Fruit fly (Drosophila melanogaster) whole organism, embryonic: Measurements from ENCODE around the gene RhoGAP18B.

Experiments used
- Ada2b ChIP-seq: fragments of 200-800 bp; sonication (Bioruptor generic); IDR thresholded peaks from 2 replicates; pipeline ENCODE4 v1.3.6; 2022; ENCODE audit warnings: missing biosample characterization, missing genetic modification characterization
- Blimp-1 ChIP-seq: fragments of 200-800 bp; sonication (Bioruptor generic); optimal IDR thresholded peaks from 3 replicates; lab custom pipeline; 2018; ENCODE audit warnings: missing biosample characterization, missing genetic modification characterization, mild to moderate bottlenecking, moderate library complexity, missing genetic modification reagents
- Bteb2 ChIP-seq: fragments of 200-800 bp; sonication (Bioruptor generic); optimal IDR thresholded peaks from 2 replicates; lab custom pipeline; 2016; ENCODE audit warnings: missing biosample characterization, missing genetic modification characterization
- CG11560 ChIP-seq: fragments of 200-800 bp; sonication (Bioruptor generic); IDR thresholded peaks from 3 replicates; pipeline ENCODE4 v1.3.6; 2022; ENCODE audit warnings: missing biosample characterization, missing genetic modification characterization
- CG11723 ChIP-seq: fragments of 200-800 bp; sonication (Bioruptor generic); optimal IDR thresholded peaks from 2 replicates; lab custom pipeline; 2017; ENCODE audit warnings: missing biosample characterization, mild to moderate bottlenecking, missing genetic modification characterization
- CG12104 ChIP-seq: fragments of 200-800 bp; sonication (Bioruptor generic); optimal IDR thresholded peaks from 3 replicates; lab custom pipeline; 2016; ENCODE audit warnings: missing biosample characterization, missing genetic modification characterization
- CG13123 ChIP-seq: fragments of 200-800 bp; sonication (Bioruptor generic); optimal IDR thresholded peaks from 2 replicates; lab custom pipeline; 2016; ENCODE audit warnings: missing biosample characterization, missing genetic modification characterization
- CG13296 ChIP-seq: fragments of 200-800 bp; sonication (Bioruptor generic); optimal IDR thresholded peaks from 3 replicates; lab custom pipeline; 2018; ENCODE audit warnings: missing biosample characterization, mild to moderate bottlenecking, missing genetic modification characterization
- CG14014 ChIP-seq: fragments of 200-800 bp; sonication (Bioruptor generic); IDR thresholded peaks from 2 replicates; pipeline ENCODE4 v1.3.6; 2022; ENCODE audit warnings: missing biosample characterization, missing genetic modification characterization
- CG14050 ChIP-seq: fragments of 200-800 bp; sonication (Bioruptor generic); IDR thresholded peaks from 3 replicates; pipeline ENCODE4 v1.3.6; 2022; ENCODE audit warnings: missing biosample characterization, missing genetic modification characterization
- CG14860 ChIP-seq: fragments of 200-800 bp; sonication (Bioruptor generic); IDR thresholded peaks from 3 replicates; pipeline ENCODE4 v1.3.6; 2022; ENCODE audit warnings: missing biosample characterization, missing genetic modification characterization; ENCODE audit not compliant: partially characterized antibody
- CG1603 ChIP-seq: fragments of 200-800 bp; sonication (Bioruptor generic); optimal IDR thresholded peaks from 2 replicates; lab custom pipeline; 2019; ENCODE audit warnings: missing biosample characterization, mild to moderate bottlenecking, missing genetic modification characterization, moderate library complexity
- CG1832 ChIP-seq: fragments of 200-800 bp; sonication (Bioruptor generic); optimal IDR thresholded peaks from 2 replicates; lab custom pipeline; 2017; ENCODE audit warnings: missing biosample characterization, mild to moderate bottlenecking, missing genetic modification characterization, inconsistent platforms
- CG2199 ChIP-seq: fragments of 200-800 bp; sonication (Bioruptor generic); IDR thresholded peaks from 3 replicates; pipeline ENCODE4 v1.3.6; 2022; ENCODE audit warnings: missing biosample characterization, missing genetic modification characterization
- CG32767 ChIP-seq: fragments of 200-800 bp; sonication (Bioruptor generic); IDR thresholded peaks from 2 replicates; pipeline ENCODE4 v1.3.6; 2022; ENCODE audit warnings: missing biosample characterization, missing genetic modification characterization
- CG34224 ChIP-seq: fragments of 200-800 bp; sonication (Bioruptor generic); IDR thresholded peaks from 3 replicates; pipeline ENCODE4 v1.3.6; 2022; ENCODE audit warnings: missing biosample characterization, missing genetic modification characterization; ENCODE audit not compliant: partially characterized antibody
- CG4404 ChIP-seq: fragments of 200-800 bp; sonication (Bioruptor generic); IDR thresholded peaks from 2 replicates; pipeline ENCODE4 v1.3.6; 2022; ENCODE audit warnings: missing biosample characterization, missing genetic modification characterization
- CG7839 ChIP-seq: fragments of 200-800 bp; sonication (Bioruptor generic); optimal IDR thresholded peaks from 3 replicates; lab custom pipeline; 2018; ENCODE audit warnings: missing biosample characterization, mild to moderate bottlenecking, missing genetic modification characterization, moderate library complexity
- CG7987 ChIP-seq: fragments of 200-800 bp; sonication (Bioruptor generic); optimal IDR thresholded peaks from 2 replicates; lab custom pipeline; 2018; ENCODE audit warnings: missing biosample characterization, mild to moderate bottlenecking, missing genetic modification characterization, moderate library complexity
- CG8281 ChIP-seq: fragments of 200-800 bp; sonication (Bioruptor generic); optimal IDR thresholded peaks from 2 replicates; lab custom pipeline; 2018; ENCODE audit warnings: missing biosample characterization, mild to moderate bottlenecking, missing genetic modification characterization, moderate library complexity
- CG8924 ChIP-seq: fragments of 200-800 bp; optimal IDR thresholded peaks from 3 replicates; lab custom pipeline; 2019; ENCODE audit warnings: missing biosample characterization, mild to moderate bottlenecking, missing genetic modification characterization, moderate library complexity
- Dek ChIP-seq: fragments of 200-800 bp; sonication (Bioruptor generic); optimal IDR thresholded peaks from 3 replicates; lab custom pipeline; 2019; ENCODE audit warnings: missing biosample characterization, mild to moderate bottlenecking, missing genetic modification characterization, moderate library complexity
- Doc3 ChIP-seq: fragments of 200-800 bp; sonication (Bioruptor generic); IDR thresholded peaks from 3 replicates; pipeline ENCODE4 v1.3.6; 2022; ENCODE audit warnings: missing biosample characterization, missing genetic modification characterization; ENCODE audit not compliant: partially characterized antibody
- HLHmδ ChIP-seq: fragments of 200-800 bp; sonication (Bioruptor generic); optimal IDR thresholded peaks from 2 replicates; lab custom pipeline; 2018; ENCODE audit warnings: missing biosample characterization, mild to moderate bottlenecking, missing genetic modification characterization, moderate library complexity
- Jarid2 ChIP-seq: fragments of 200-800 bp; sonication (Bioruptor generic); optimal IDR thresholded peaks from 3 replicates; lab custom pipeline; 2017; ENCODE audit warnings: mild to moderate bottlenecking, missing biosample characterization, missing genetic modification reagents, missing genetic modification characterization
- Lhr ChIP-seq: fragments of 200-800 bp; sonication (Bioruptor generic); optimal IDR thresholded peaks from 3 replicates; lab custom pipeline; 2017; ENCODE audit warnings: mild to moderate bottlenecking, missing biosample characterization, missing genetic modification reagents, missing genetic modification characterization
- Lpt ChIP-seq: fragments of >200 bp; optimal IDR thresholded peaks from 2 replicates; lab custom pipeline; 2018; ENCODE audit warnings: missing biosample characterization, missing genetic modification characterization
- Nf-YA ChIP-seq: fragments of 200-800 bp; sonication (Bioruptor generic); IDR thresholded peaks from 2 replicates; pipeline ENCODE4 v1.3.6; 2022; ENCODE audit warnings: missing biosample characterization, missing genetic modification characterization
- Rx ChIP-seq: fragments of 200-800 bp; sonication (Bioruptor generic); IDR thresholded peaks from 2 replicates; pipeline ENCODE4 v1.3.6; 2022; ENCODE audit warnings: missing biosample characterization, missing genetic modification characterization
- Sin3A ChIP-seq: fragments of >200 bp; optimal IDR thresholded peaks from 2 replicates; lab custom pipeline; 2018
- Tbp ChIP-seq: fragments of >200 bp; optimal IDR thresholded peaks from 2 replicates; lab custom pipeline; 2018; ENCODE audit warnings: missing biosample characterization, missing genetic modification characterization
- ac ChIP-seq: fragments of 200-800 bp; sonication (Bioruptor generic); optimal IDR thresholded peaks from 3 replicates; lab custom pipeline; 2017; ENCODE audit warnings: missing biosample characterization, mild to moderate bottlenecking, missing genetic modification characterization
- ap ChIP-seq: fragments of 200-800 bp; sonication (Bioruptor generic); IDR thresholded peaks from 2 replicates; pipeline ENCODE4 v1.3.6; 2022; ENCODE audit warnings: missing biosample characterization, missing genetic modification characterization
- ase ChIP-seq: fragments of 200-800 bp; sonication (Bioruptor generic); IDR thresholded peaks from 3 replicates; pipeline ENCODE4 v1.3.6; 2022; ENCODE audit warnings: missing biosample characterization, missing genetic modification characterization
- dmrt99B ChIP-seq: fragments of 200-800 bp; sonication (Bioruptor generic); optimal IDR thresholded peaks from 2 replicates; lab custom pipeline; 2018; ENCODE audit warnings: missing biosample characterization, mild to moderate bottlenecking, missing genetic modification characterization, moderate library complexity
- dysf ChIP-seq: fragments of 200-800 bp; sonication (Bioruptor generic); IDR thresholded peaks from 3 replicates; pipeline ENCODE4 v1.3.6; 2022; ENCODE audit warnings: missing biosample characterization, missing genetic modification characterization
- gem ChIP-seq: fragments of 200-800 bp; sonication (Bioruptor generic); optimal IDR thresholded peaks from 2 replicates; lab custom pipeline; 2019; ENCODE audit warnings: missing biosample characterization, mild to moderate bottlenecking, missing genetic modification characterization, moderate library complexity
- insv ChIP-seq, 2 experiments: fragments of 200-800 bp; sonication (Bioruptor generic); optimal IDR thresholded peaks; 3 replicates each; lab custom pipeline; 2016 to 2018; ENCODE audit warnings: missing biosample characterization in 2 of 2, missing genetic modification characterization in 2 of 2
- jigr1 ChIP-seq: fragments of 200-800 bp; sonication (Bioruptor generic); IDR thresholded peaks from 3 replicates; pipeline ENCODE4 v1.3.6; 2022; ENCODE audit warnings: missing biosample characterization, missing genetic modification characterization
- kay ChIP-seq: fragments of 200-800 bp; sonication (Bioruptor generic); optimal IDR thresholded peaks from 2 replicates; lab custom pipeline; 2016; ENCODE audit warnings: missing biosample characterization, missing genetic modification characterization
- lmd ChIP-seq: fragments of 200-800 bp; sonication (Bioruptor generic); IDR thresholded peaks from 2 replicates; pipeline ENCODE4 v1.3.6; 2022; ENCODE audit warnings: missing biosample characterization, missing genetic modification characterization
- luna ChIP-seq: fragments of 200-800 bp; sonication (Bioruptor generic); optimal IDR thresholded peaks from 2 replicates; lab custom pipeline; 2016; ENCODE audit warnings: missing biosample characterization, missing genetic modification characterization
- nerfin-1 ChIP-seq: fragments of 200-800 bp; sonication (Bioruptor generic); optimal IDR thresholded peaks from 3 replicates; lab custom pipeline; 2019; ENCODE audit warnings: missing biosample characterization, mild to moderate bottlenecking, missing genetic modification characterization, moderate library complexity
- pfk ChIP-seq: fragments of 200-800 bp; sonication (Bioruptor generic); optimal IDR thresholded peaks from 2 replicates; lab custom pipeline; 2018; ENCODE audit warnings: missing biosample characterization, mild to moderate bottlenecking, missing genetic modification characterization, moderate library complexity
- salm ChIP-seq: fragments of 200-800 bp; sonication (Bioruptor generic); optimal IDR thresholded peaks from 2 replicates; lab custom pipeline; 2018; ENCODE audit warnings: missing biosample characterization, mild to moderate bottlenecking, missing genetic modification characterization
- shn ChIP-seq: fragments of 200-800 bp; sonication (Bioruptor generic); optimal IDR thresholded peaks from 3 replicates; lab custom pipeline; 2016; ENCODE audit warnings: missing biosample characterization, missing genetic modification characterization
- sim ChIP-seq: fragments of 200-800 bp; sonication (Bioruptor generic); IDR thresholded peaks from 2 replicates; pipeline ENCODE4 v1.3.6; 2022; ENCODE audit warnings: missing biosample characterization, missing genetic modification characterization
- slou ChIP-seq: fragments of 200-800 bp; sonication (Bioruptor generic); optimal IDR thresholded peaks from 3 replicates; lab custom pipeline; 2016; ENCODE audit warnings: missing biosample characterization, missing genetic modification characterization
- tin ChIP-seq: fragments of 200-800 bp; sonication (Bioruptor generic); optimal IDR thresholded peaks from 3 replicates; lab custom pipeline; 2016; ENCODE audit warnings: missing biosample characterization, missing genetic modification characterization
- usp ChIP-seq: fragments of >200 bp; optimal IDR thresholded peaks from 2 replicates; lab custom pipeline; 2017; ENCODE audit warnings: missing biosample characterization, missing genetic modification characterization
- wek ChIP-seq: fragments of 200-800 bp; sonication (Bioruptor generic); optimal IDR thresholded peaks from 3 replicates; lab custom pipeline; 2018; ENCODE audit warnings: missing biosample characterization, mild to moderate bottlenecking, missing genetic modification characterization, moderate library complexity

RhoGAP18B gene

dm6 chrX:19179696-19180255, 12.9 kb upstream of the RhoGAP18B start, which contains the start of the genes CG7556 and CG7453 (continued):
- TF ChIP-seq CG7987 (GFP tag; lab: Kevin White, UChicago) = no peak
- peak; percentile 43; the same call in 1 of the 2 replicates for TF ChIP-seq CG32767 (GFP tag; lab: Robert Waterston, UW)
- TF ChIP-seq CG1832 (GFP tag; lab: Kevin White, UChicago) = no peak
- TF ChIP-seq dysf (GFP tag; lab: Robert Waterston, UW) = peak; percentile 76
- peak; percentile 59 for TF ChIP-seq ap (GFP tag; lab: Robert Waterston, UW)
- TF ChIP-seq pfk (GFP tag; lab: Kevin White, UChicago) = no peak
- TF ChIP-seq CG14050 (GFP tag; lab: Robert Waterston, UW) = no peak; the same call in 2 of the 3 replicates
- TF ChIP-seq CG7839 (tag; lab: Kevin White, UChicago) = peak; percentile 76
- peak; percentile 44 for TF ChIP-seq CG11723 (GFP tag; lab: Kevin White, UChicago)
- TF ChIP-seq slou (GFP tag; lab: Kevin White, UChicago) = peak; percentile 41
- TF ChIP-seq usp (GFP tag; lab: Kevin White, UChicago) = no peak
- no peak for TF ChIP-seq ac
- peak; percentile 57 for TF ChIP-seq nerfin-1 (tag; lab: Kevin White, UChicago)
- no peak for TF ChIP-seq Lpt (GFP tag; lab: Kevin White, UChicago)
- TF ChIP-seq CG34224 (GFP tag; lab: Robert Waterston, UW) = no peak
- TF ChIP-seq Rx (GFP tag; lab: Robert Waterston, UW) = no peak; the same call in 1 of the 2 replicates
- no peak for TF ChIP-seq Nf-YA (GFP tag; lab: Robert Waterston, UW)
- no peak for TF ChIP-seq jigr1
- peak; percentile 35 for TF ChIP-seq Lhr
- no peak for TF ChIP-seq CG2199
- peak; percentile 78 for TF ChIP-seq tin
- TF ChIP-seq CG1603 (tag; lab: Kevin White, UChicago) = peak; percentile 12
- peak; percentile 53 for TF ChIP-seq CG13296
- peak; percentile 56 for TF ChIP-seq lmd (GFP tag; lab: Robert Waterston, UW)
- TF ChIP-seq Dek (tag; lab: Kevin White, UChicago) = peak; percentile 64
- TF ChIP-seq CG4404 = peak; percentile 32
- TF ChIP-seq Jarid2 (GFP tag; lab: Kevin White, UChicago) = peak; percentile 45
- TF ChIP-seq HLHmδ (GFP tag; lab: Kevin White, UChicago) = no peak
- peak; percentile 82 for TF ChIP-seq shn (GFP tag; lab: Kevin White, UChicago)
- TF ChIP-seq luna (GFP tag; lab: Kevin White, UChicago) = peak; percentile 25
- TF ChIP-seq Doc3 (GFP tag; lab: Robert Waterston, UW) = no peak
- TF ChIP-seq Ada2b (GFP tag; lab: Robert Waterston, UW) = peak; percentile 45; the same call in 1 of the 2 replicates
- peak; percentile 86 for TF ChIP-seq gem (tag; lab: Kevin White, UChicago)
- TF ChIP-seq CG8281 (tag; lab: Kevin White, UChicago) = no peak
- peak; percentile 61 for TF ChIP-seq CG12104 (GFP tag; lab: Kevin White, UChicago)
- TF ChIP-seq wek = peak; percentile 10
- TF ChIP-seq CG14014 = peak; percentile 41; the same call in 1 of the 2 replicates
- TF ChIP-seq Tbp = no peak
- TF ChIP-seq CG13123 (GFP tag; lab: Kevin White, UChicago) = peak; percentile 14
- peak in 1 of 2 experiments; percentile 84 for TF ChIP-seq insv (GFP tag; optimal IDR thresholded peaks at IDR 0.05; lab: Kevin White, UChicago)
- TF ChIP-seq Blimp-1 = peak; percentile 61
- TF ChIP-seq Sin3A (lab: Kevin White, UChicago) = peak; percentile 65
- TF ChIP-seq kay = peak; percentile 60
- TF ChIP-seq CG11560 (tag; lab: Robert Waterston, UW) = peak; percentile 31; the same call in 1 of the 3 replicates
- peak; percentile 58 for TF ChIP-seq Bteb2 (GFP tag; lab: Kevin White, UChicago)
- TF ChIP-seq ase (GFP tag; lab: Robert Waterston, UW) = peak; percentile 24; the same call in 1 of the 3 replicates
- TF ChIP-seq CG8924 (tag; lab: Kevin White, UChicago) = peak; percentile 61
- no peak for TF ChIP-seq salm (tag; lab: Kevin White, UChicago)
- TF ChIP-seq sim = no peak
- peak; percentile 62 for TF ChIP-seq dmrt99B (tag; lab: Kevin White, UChicago)
- TF ChIP-seq CG14860 (GFP tag; lab: Robert Waterston, UW) = no peak
